Worm (Caenorhabditis elegans): Measurements from ENCODE around the gene tsen-34.
"Not testable (repeated sequence)": the region's sequence is repeated elsewhere in the genome, so short reads cannot be mapped to it uniquely, and the experiment has no call there.

The tsen-34 gene

DNA sequence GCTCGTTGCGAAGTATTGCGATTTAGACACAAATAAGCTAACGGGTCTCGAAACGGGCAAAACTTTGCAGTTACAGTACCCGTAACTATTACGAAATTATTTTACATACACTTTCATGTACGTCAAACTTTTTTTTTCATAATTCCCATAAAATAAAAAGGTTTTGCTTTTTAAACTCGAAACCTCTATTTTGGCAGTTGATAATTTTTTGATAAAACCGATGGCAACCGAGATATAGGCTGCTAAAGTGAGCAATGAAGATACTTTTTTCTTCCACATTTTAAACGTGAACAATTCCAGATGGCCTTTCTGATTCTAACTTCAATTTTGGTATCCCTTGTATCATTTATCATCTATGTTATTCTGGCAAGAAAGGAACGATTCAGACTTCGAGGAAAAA, 18.9 kb downstream of the tsen-34 start, which contains the start of gene cyp-25A6:
TSS of gene cyp-25A6 (plus strand) at position 301 of the 400 bp plus-strand sequence.
- not testable (repeated sequence) for TF ChIP-seq F13C5.2 (tag; optimal IDR thresholded peaks at IDR 0.05); ets-7 (tag; optimal IDR thresholded peaks at IDR 0.05); ama-1 (optimal IDR thresholded peaks at IDR 0.05)

DNA sequence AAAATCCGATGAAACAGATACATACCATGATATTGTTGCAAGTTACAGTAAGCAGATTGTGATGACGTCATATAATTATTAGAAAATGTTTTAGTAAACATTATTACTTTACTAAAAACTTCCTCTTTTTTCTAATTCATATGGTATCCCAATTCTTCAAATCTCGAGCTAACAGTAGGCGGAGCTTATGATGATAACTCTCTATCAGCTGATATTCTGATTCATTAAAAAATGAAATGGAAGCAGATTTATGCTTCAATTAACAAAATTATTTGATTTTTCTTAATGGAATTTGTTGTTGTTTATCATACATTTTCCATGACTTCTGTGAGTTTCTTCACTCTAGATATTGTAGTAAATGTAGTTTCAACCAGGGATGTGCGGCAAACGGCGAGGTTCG, 26.0 kb downstream of the tsen-34 start, which contains the start of gene pax-2:
TSS of gene pax-2 (minus strand) at position 101 of the 400 bp plus-strand sequence.
- TF ChIP-seq hnd-1 (tag; optimal IDR thresholded peaks at IDR 0.05): no peak
- no peak for TF ChIP-seq flt-1 (GFP tag; IDR thresholded peaks at IDR 0.05)
- no peak for TF ChIP-seq B0310.2 (tag; optimal IDR thresholded peaks at IDR 0.05)
- no peak for TF ChIP-seq ets-7 (tag; optimal IDR thresholded peaks at IDR 0.05)
- no peak for TF ChIP-seq tra-4 (tag; optimal IDR thresholded peaks at IDR 0.05)
- TF ChIP-seq tbx-37 (GFP tag; conservative IDR thresholded peaks at IDR 0.05): no peak
- TF ChIP-seq sea-1 (GFP tag; conservative IDR thresholded peaks at IDR 0.05): no peak
- TF ChIP-seq hmbx-1 (tag; optimal IDR thresholded peaks at IDR 0.05): no peak
- no peak for TF ChIP-seq F13C5.2 (tag; optimal IDR thresholded peaks at IDR 0.05)
- TF ChIP-seq hmg-4 (GFP tag; optimal IDR thresholded peaks at IDR 0.05): no peak
- no peak for TF ChIP-seq ceh-13 (GFP tag; optimal IDR thresholded peaks at IDR 0.05)
- TF ChIP-seq aly-1 (tag; optimal IDR thresholded peaks at IDR 0.05): no peak
- no peak for TF ChIP-seq ceh-36 (tag; optimal IDR thresholded peaks at IDR 0.05)
- TF ChIP-seq ama-1 (optimal IDR thresholded peaks at IDR 0.05): no peak
- no peak for TF ChIP-seq tbx-11 (GFP tag; IDR thresholded peaks at IDR 0.05)
- TF ChIP-seq pes-1 (GFP tag; IDR thresholded peaks at IDR 0.05): no peak
- no peak for TF ChIP-seq scrt-1 (GFP tag; IDR thresholded peaks at IDR 0.05)

DNA sequence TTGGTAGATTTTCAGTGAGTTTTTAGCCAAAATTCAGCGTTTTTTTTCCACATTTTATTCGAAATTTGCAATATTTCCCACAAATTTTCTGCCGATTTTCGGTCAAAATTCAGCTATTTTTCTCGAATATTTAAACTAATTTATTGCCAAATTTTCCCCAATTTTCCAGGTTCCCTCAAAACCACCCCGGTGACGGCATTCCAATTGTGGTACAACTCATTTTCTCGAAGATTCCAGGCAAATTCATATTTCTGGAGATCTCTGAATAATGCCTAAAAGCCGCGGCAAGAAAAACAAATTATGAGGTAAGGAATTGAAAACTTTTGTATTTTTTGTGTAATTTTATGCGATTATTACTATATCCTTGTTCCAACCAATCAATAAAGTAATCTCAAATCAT, 28.8 kb downstream of the tsen-34 start, which contains the start of gene osgn-1:
TSS of gene osgn-1 (plus strand) at position 301 of the 400 bp plus-strand sequence.
- TF ChIP-seq sea-1 (GFP tag; conservative IDR thresholded peaks at IDR 0.05): no peak
- no peak for TF ChIP-seq tbx-37 (GFP tag; conservative IDR thresholded peaks at IDR 0.05)
- no peak for TF ChIP-seq hmg-4 (GFP tag; optimal IDR thresholded peaks at IDR 0.05)
- TF ChIP-seq hmbx-1 (tag; optimal IDR thresholded peaks at IDR 0.05): no peak
- TF ChIP-seq ceh-36 (tag; optimal IDR thresholded peaks at IDR 0.05): no peak
- no peak for TF ChIP-seq scrt-1 (GFP tag; IDR thresholded peaks at IDR 0.05)
- TF ChIP-seq hnd-1 (tag; optimal IDR thresholded peaks at IDR 0.05): no peak
- no peak for TF ChIP-seq F13C5.2 (tag; optimal IDR thresholded peaks at IDR 0.05)
- no peak for TF ChIP-seq tra-4 (tag; optimal IDR thresholded peaks at IDR 0.05)
- no peak for TF ChIP-seq ets-7 (tag; optimal IDR thresholded peaks at IDR 0.05)
- no peak for TF ChIP-seq B0310.2 (tag; optimal IDR thresholded peaks at IDR 0.05)
- no peak for TF ChIP-seq ama-1 (optimal IDR thresholded peaks at IDR 0.05)
- TF ChIP-seq ceh-13 (GFP tag; optimal IDR thresholded peaks at IDR 0.05): no peak
- TF ChIP-seq aly-1 (tag; optimal IDR thresholded peaks at IDR 0.05): no peak
- TF ChIP-seq flt-1 (GFP tag; IDR thresholded peaks at IDR 0.05): no peak
- TF ChIP-seq tbx-11 (GFP tag; IDR thresholded peaks at IDR 0.05): no peak
- TF ChIP-seq pes-1 (GFP tag; IDR thresholded peaks at IDR 0.05): no peak

DNA sequence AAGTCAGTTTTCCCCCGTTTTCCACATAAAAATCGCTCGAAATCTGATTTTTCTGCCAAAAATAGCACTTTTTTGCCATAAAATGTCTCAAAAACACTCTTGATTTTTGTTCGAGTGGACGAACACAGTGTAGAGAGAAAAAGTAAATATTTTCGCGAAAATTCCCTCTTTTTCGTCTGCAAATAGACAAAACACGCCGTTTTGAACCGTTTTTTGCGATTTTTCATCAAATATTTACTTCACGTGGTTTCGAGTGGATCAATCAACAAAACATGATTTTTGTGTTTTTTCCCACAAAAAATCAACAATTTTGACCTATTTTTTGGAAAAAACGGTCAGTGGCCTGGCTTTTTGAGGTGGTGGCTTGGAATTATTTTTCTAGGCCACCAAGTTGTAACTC, 30.8 kb downstream of the tsen-34 start:
- TF ChIP-seq ceh-36 (tag; optimal IDR thresholded peaks at IDR 0.05): no peak
- TF ChIP-seq ceh-13 (GFP tag; optimal IDR thresholded peaks at IDR 0.05): no peak
- no peak for TF ChIP-seq ets-7 (tag; optimal IDR thresholded peaks at IDR 0.05)
- TF ChIP-seq sea-1 (GFP tag; conservative IDR thresholded peaks at IDR 0.05): no peak
- TF ChIP-seq F13C5.2 (tag; optimal IDR thresholded peaks at IDR 0.05): no peak
- TF ChIP-seq hmbx-1 (tag; optimal IDR thresholded peaks at IDR 0.05): no peak
- TF ChIP-seq scrt-1 (GFP tag; IDR thresholded peaks at IDR 0.05): no peak
- no peak for TF ChIP-seq tra-4 (tag; optimal IDR thresholded peaks at IDR 0.05)
- no peak for TF ChIP-seq hmg-4 (GFP tag; optimal IDR thresholded peaks at IDR 0.05)

DNA sequence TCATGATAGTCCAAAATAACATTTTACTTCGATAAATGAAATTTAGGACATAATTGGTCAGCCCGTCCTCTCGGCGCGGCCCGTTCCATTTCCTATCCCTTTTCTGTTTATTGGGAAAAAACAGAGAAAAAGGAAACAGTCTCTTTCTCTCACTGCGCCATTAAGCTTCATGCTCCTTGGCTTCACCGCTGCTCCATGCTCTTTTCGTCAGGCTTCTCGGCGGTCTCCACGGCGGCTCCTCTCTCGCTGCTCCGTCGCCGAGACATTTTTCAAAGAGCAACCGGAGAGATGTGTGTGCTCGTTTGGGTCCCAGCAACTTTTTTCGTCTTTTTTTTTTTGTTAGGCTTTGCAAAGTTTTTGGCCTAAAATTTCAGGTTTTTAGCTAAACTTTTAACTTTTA, 32.6 kb downstream of the tsen-34 start:
- TF ChIP-seq F13C5.2 (tag; optimal IDR thresholded peaks at IDR 0.05): no peak
- TF ChIP-seq tra-4 (tag; optimal IDR thresholded peaks at IDR 0.05): no peak
- TF ChIP-seq ceh-13 (GFP tag; optimal IDR thresholded peaks at IDR 0.05): no peak
- no peak for TF ChIP-seq hmbx-1 (tag; optimal IDR thresholded peaks at IDR 0.05)
- no peak for TF ChIP-seq tbx-37 (GFP tag; conservative IDR thresholded peaks at IDR 0.05)
- no peak for TF ChIP-seq ceh-36 (tag; optimal IDR thresholded peaks at IDR 0.05)
- TF ChIP-seq flt-1 (GFP tag; IDR thresholded peaks at IDR 0.05): no peak
- no peak for TF ChIP-seq B0310.2 (tag; optimal IDR thresholded peaks at IDR 0.05)
- TF ChIP-seq scrt-1 (GFP tag; IDR thresholded peaks at IDR 0.05): no peak
- no peak for TF ChIP-seq sea-1 (GFP tag; conservative IDR thresholded peaks at IDR 0.05)
- no peak for TF ChIP-seq ets-7 (tag; optimal IDR thresholded peaks at IDR 0.05)
- no peak for TF ChIP-seq tbx-11 (GFP tag; IDR thresholded peaks at IDR 0.05)

DNA sequence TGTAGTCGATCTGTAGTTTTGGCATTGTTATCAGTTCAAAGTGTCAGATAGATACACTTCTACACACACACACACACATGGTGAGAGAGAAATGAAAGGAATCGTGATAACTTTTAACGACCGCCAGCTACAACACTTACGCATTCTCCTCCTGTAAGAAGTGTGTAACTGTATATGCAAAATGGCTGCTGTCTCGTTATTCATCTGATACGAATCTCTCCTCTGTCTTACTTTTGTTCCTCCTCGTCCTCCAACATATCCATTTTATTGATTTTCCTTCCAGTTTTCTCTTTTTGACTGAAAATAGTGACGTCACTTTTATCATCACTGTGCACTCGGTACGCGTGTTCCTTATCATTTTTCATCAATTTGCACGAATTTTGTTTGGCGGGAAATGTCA, 34.5 kb downstream of the tsen-34 start:
- TF ChIP-seq flt-1 (GFP tag; IDR thresholded peaks at IDR 0.05): no peak

DNA sequence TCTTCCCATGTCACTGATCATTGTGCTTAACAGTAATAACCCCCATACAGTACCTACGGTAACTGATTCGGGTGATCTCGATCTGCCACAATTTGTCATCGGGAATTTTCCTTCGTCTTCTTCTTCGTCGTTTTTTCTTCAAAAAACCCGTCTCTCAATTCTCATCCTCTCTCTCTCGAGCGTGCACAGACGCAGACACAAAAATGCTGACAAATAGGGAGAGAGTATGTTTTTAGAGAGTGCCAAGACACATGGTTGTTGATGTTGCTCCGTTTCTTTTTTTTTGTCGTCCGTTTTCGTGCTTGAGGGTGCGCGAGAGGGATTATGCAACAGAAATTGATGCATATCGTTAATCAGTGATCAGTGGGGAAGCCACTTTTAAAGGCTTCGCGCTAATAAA, 37.1 kb downstream of the tsen-34 start:
- TF ChIP-seq hnd-1 (tag; optimal IDR thresholded peaks at IDR 0.05): no peak
- no peak for TF ChIP-seq pes-1 (GFP tag; IDR thresholded peaks at IDR 0.05)
- TF ChIP-seq tbx-11 (GFP tag; IDR thresholded peaks at IDR 0.05): no peak
- no peak for TF ChIP-seq aly-1 (tag; optimal IDR thresholded peaks at IDR 0.05)
- TF ChIP-seq ceh-36 (tag; optimal IDR thresholded peaks at IDR 0.05): no peak
- TF ChIP-seq ama-1 (optimal IDR thresholded peaks at IDR 0.05): no peak
- no peak for TF ChIP-seq B0310.2 (tag; optimal IDR thresholded peaks at IDR 0.05)
- TF ChIP-seq tra-4 (tag; optimal IDR thresholded peaks at IDR 0.05): no peak
- TF ChIP-seq ets-7 (tag; optimal IDR thresholded peaks at IDR 0.05): no peak
- TF ChIP-seq hmbx-1 (tag; optimal IDR thresholded peaks at IDR 0.05): no peak
- no peak for TF ChIP-seq tbx-37 (GFP tag; conservative IDR thresholded peaks at IDR 0.05)
- no peak for TF ChIP-seq hmg-4 (GFP tag; optimal IDR thresholded peaks at IDR 0.05)
- TF ChIP-seq F13C5.2 (tag; optimal IDR thresholded peaks at IDR 0.05): no peak
- TF ChIP-seq sea-1 (GFP tag; conservative IDR thresholded peaks at IDR 0.05): no peak
- no peak for TF ChIP-seq scrt-1 (GFP tag; IDR thresholded peaks at IDR 0.05)
- TF ChIP-seq ceh-13 (GFP tag; optimal IDR thresholded peaks at IDR 0.05): no peak
- TF ChIP-seq flt-1 (GFP tag; IDR thresholded peaks at IDR 0.05): no peak

Data from whole organism, early embryonic.